Worm (Caenorhabditis elegans) whole organism, L1 larva: ENCODE results near the gene T19D7.5.

Experiments
- Y116A8C.19 ChIP-seq: sonication (generic microtip); optimal IDR thresholded peaks from 2 replicates; lab custom pipeline; 2016; ENCODE audit warnings: missing compliant biosample characterization, missing genetic modification characterization, borderline replicate concordance
- aha-1 ChIP-seq: fragments of 150-350 bp; optimal IDR thresholded peaks from 2 replicates; lab custom pipeline; 2014; ENCODE audit warnings: missing biosample characterization, missing genetic modification characterization
- dsc-1 ChIP-seq: sonication (generic microtip); optimal IDR thresholded peaks from 2 replicates; lab custom pipeline; 2016; ENCODE audit warnings: mild to moderate bottlenecking, missing genetic modification characterization, missing compliant biosample characterization
- egl-13 ChIP-seq: sonication (generic microtip); optimal IDR thresholded peaks from 2 replicates; lab custom pipeline; 2016; ENCODE audit warnings: missing genotype, missing genetic modification reagents, missing genetic modification characterization, missing compliant biosample characterization
- lin-14 ChIP-seq: fragments of 200-800 bp; sonication (Bioruptor generic); optimal IDR thresholded peaks from 2 replicates; lab custom pipeline; 2018; ENCODE audit warnings: mild to moderate bottlenecking, missing genetic modification characterization, moderate library complexity, missing compliant biosample characterization
- mep-1 ChIP-seq: fragments of 150-350 bp; optimal IDR thresholded peaks from 2 replicates; lab custom pipeline; 2014; ENCODE audit warnings: missing biosample characterization, missing genetic modification characterization
- nhr-77 ChIP-seq: fragments of 150-350 bp; optimal IDR thresholded peaks from 2 replicates; lab custom pipeline; 2014; ENCODE audit warnings: missing biosample characterization, missing genetic modification characterization

DNA sequence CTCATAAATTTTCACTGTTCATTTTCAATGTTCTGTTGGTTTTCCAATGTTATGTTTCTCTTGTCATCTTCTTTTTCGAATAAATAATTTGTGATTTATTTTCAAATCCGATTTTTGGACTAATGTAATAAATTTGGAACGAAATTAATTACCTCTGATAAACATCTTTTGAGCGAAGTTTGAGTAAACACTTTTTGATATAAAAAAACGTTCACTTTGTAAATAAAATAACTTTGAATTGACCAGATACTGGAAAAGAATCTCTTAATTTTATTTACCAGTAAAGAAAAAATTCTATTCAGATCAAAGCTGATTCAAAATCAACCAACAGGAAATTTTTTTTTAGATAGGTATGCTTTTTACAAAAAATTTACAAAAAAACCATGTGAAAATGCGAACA, 5.8 kb upstream of the T19D7.5 start, which contains the start of gene lgc-32:
- TF ChIP-seq nhr-77 (tag; lab: Kevin White, UChicago) (no peak), lin-14 (GFP tag; lab: Kevin White, UChicago) (no peak), egl-13 (tag; lab: Kevin White, UChicago) (no peak), Y116A8C.19 (tag; lab: Kevin White, UChicago) (no peak), dsc-1 (tag; lab: Kevin White, UChicago) (no peak), mep-1 (no peak), aha-1 (tag; lab: Kevin White, UChicago) (no peak)
